Worm (Caenorhabditis elegans) whole organism, L4/young adult: ENCODE measurements around the gene C42C1.12.

Experiments
- W03F9.2 ChIP-seq: fragments of 150-350 bp; optimal IDR thresholded peaks from 2 replicates; lab custom pipeline; 2014; ENCODE audit warnings: missing biosample characterization, missing genetic modification characterization
- dao-5 ChIP-seq: sonication (generic microtip); optimal IDR thresholded peaks from 2 replicates; lab custom pipeline; 2016; ENCODE audit warnings: missing genotype, missing genetic modification characterization, moderate library complexity, missing compliant biosample characterization
- him-1 ChIP-seq: sonication (generic microtip); optimal IDR thresholded peaks from 2 replicates; lab custom pipeline; 2016; ENCODE audit warnings: missing genotype, missing genetic modification reagents, missing genetic modification characterization, missing compliant biosample characterization

ce11 chrIV:12279340-12279739, 2.7 kb downstream of the C42C1.12 start, which contains the start of gene ltah-1.1:
- TF ChIP-seq dao-5 (tag; lab: Kevin White, UChicago), result no peak
- TF ChIP-seq him-1, result no peak
- TF ChIP-seq W03F9.2 (tag; lab: Kevin White, UChicago), result no peak
